Worm (Caenorhabditis elegans): ENCODE results near the gene sra-37.

The sra-37 gene

DNA sequence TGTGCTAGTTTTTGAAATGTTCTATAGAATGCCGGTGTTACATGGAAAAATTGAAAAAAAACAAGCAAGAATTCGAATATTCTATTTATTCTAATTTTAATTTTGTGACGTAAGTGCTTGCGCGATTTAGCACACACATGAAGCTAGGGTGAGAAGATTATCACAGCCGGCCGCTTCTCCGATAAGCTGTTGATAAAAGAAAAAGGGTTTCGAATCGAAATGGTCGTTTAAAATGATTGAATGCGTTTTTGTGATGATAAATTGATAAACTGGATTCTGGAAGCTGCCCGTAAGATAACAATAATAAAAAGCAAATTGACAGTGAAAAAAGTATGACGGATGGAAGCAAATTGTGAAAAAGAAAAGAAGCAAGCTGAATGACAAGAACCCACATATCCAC is 9.0 kb downstream of the sra-37 start (continued):
- no peak for TF ChIP-seq gei-8 (GFP tag; optimal IDR thresholded peaks at IDR 0.05)
- no peak for TF ChIP-seq nhr-41 (GFP tag; IDR thresholded peaks at IDR 0.05)
- TF ChIP-seq T26A8.4 (GFP tag; IDR thresholded peaks at IDR 0.05), result no peak
- no peak for TF ChIP-seq egl-43 (GFP tag; IDR thresholded peaks at IDR 0.05)
- no peak for TF ChIP-seq nhr-25 (tag; optimal IDR thresholded peaks at IDR 0.05; ENCODE audit: borderline replicate concordance, insufficient read depth)
- no peak for TF ChIP-seq nhr-76 (tag; optimal IDR thresholded peaks at IDR 0.05)
- no peak for TF ChIP-seq jun-1 (tag; optimal IDR thresholded peaks at IDR 0.05)
- TF ChIP-seq php-3 (GFP tag; IDR thresholded peaks at IDR 0.05), result peak; percentile 88
- TF ChIP-seq ctbp-1 (GFP tag; IDR thresholded peaks at IDR 0.05), result no peak
- peak; percentile 34; the same call in 1 of the 2 replicates for TF ChIP-seq dmd-6 (GFP tag; IDR thresholded peaks at IDR 0.05)
- TF ChIP-seq Y48G9A.11 (GFP tag; IDR thresholded peaks at IDR 0.05), result no peak
- TF ChIP-seq nhr-48 (tag; optimal IDR thresholded peaks at IDR 0.05), result no peak
- TF ChIP-seq mxl-3 (GFP tag; optimal IDR thresholded peaks at IDR 0.05), result no peak
- TF ChIP-seq lin-38 (GFP tag; IDR thresholded peaks at IDR 0.05), result no peak
- no peak for TF ChIP-seq ceh-32 (tag; optimal IDR thresholded peaks at IDR 0.05; ENCODE audit: poor library complexity)
- TF ChIP-seq nhr-6 (tag; optimal IDR thresholded peaks at IDR 0.05), result no peak

DNA sequence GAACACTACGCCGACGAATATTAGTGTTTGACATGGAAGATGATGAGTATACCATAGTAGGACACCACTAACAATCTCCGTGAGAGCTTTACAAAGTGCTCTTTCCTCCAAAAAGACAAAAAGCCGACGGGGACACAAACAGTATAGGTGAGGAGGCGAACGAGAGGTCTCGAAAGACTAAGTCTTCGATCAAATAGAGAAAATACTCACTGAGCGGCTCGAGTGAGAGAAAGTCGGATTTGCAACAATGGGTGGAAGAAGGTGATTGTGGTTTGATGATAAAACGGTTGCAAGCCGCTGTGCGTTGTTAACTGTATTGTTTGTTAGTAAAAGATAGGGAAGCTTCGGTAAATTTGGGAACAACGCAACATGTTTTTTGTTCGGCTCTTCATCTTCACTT is 10.5 kb downstream of the sra-37 start, which contains the start of gene hlb-1:
hlb-1 (minus strand) TSS at position 101 of the 400 bp plus-strand sequence.
- TF ChIP-seq sdz-12 (GFP tag; optimal IDR thresholded peaks at IDR 0.05) (no peak), unc-62 (GFP tag; optimal IDR thresholded peaks at IDR 0.05 in 1 of 2) (peak in 1 of 2 experiments; percentile 3), unc-62 (tag; optimal IDR thresholded peaks at IDR 0.05) (no peak), ztf-7 (tag; optimal IDR thresholded peaks at IDR 0.05) (no peak), ZK546.5 (tag; optimal IDR thresholded peaks at IDR 0.05) (no peak)

DNA sequence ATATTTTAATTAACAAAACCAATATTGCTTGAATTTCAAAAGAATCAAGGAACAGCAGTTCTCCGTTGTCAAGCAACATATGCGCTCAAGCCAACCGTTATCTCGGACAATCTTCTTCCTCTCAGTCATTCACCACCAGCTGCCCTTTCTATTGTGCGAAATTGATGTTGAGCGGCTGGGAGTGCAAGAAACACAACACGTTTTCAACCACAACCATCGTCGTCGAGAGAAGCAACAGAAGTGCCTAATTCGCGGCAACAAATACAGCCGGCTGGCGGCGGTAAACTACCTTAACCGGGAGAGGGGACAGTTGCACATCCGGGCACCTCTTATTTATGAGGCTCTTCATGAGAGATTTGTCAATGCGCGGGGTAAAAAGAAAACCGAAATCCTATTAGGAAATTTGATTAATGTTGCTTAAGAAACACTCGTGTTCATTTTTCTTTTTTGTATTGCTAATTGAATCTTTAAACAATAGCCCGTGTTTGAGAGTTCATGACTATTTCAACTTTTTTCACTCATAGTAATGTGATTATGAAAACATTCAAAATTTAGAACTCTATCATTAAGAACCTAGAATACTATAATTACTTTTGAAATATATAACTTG is 11.3 kb downstream of the sra-37 start:
- TF ChIP-seq lin-15B (tag; optimal IDR thresholded peaks at IDR 0.05) (no peak), aha-1 (tag) (peak; percentile 40)

DNA sequence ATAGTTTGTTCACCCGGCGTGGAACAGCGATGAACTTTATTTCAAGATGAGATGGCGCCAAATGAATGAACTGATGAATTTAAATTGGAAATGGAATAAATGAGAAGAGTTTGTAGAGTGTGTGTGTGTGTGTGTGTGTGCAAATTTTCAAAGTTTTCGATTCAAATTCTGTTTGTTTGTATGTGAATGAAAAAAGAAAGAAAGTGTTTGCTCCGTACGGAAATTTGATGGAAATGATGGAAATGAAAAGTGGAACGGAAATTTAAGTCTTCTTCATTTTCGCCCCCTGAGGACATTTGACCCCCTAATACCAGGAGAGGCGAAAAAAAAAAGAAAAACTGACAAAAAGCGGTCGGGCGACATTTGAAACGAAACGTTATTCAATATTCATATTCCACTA is 15.1 kb downstream of the sra-37 start:
- TF ChIP-seq aha-1 (tag) (peak; percentile 92), nhr-102 (tag; optimal IDR thresholded peaks at IDR 0.05) (no peak)

DNA sequence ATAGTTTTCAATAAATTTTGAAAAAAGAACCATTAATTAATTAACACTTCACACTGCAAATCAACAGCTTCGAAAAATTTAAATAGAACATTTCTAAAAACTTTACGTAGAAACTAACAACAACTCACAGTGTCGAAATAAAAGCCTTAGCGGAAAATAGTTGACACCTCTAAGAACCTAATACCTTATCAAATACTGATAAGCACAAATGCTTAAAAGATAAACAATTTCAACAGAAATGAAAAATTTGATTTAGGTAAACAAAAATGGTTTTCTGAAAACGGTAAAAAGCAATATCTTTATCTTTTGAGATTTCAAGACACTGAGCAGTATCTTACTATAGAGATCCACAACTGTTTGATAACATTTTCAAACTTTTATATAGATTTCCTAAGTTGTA is 16.3 kb downstream of the sra-37 start:
- TF ChIP-seq daf-16 (GFP tag; optimal IDR thresholded peaks at IDR 0.05) (no peak), daf-16 (tag; optimal IDR thresholded peaks at IDR 0.05) (peak; percentile 75), lin-13 (GFP tag; optimal IDR thresholded peaks at IDR 0.05) (no peak), unc-62 (GFP tag; optimal IDR thresholded peaks at IDR 0.05 in 1 of 2) (peak in 1 of 2 experiments; percentile 59), unc-62 (tag; optimal IDR thresholded peaks at IDR 0.05) (no peak), pqm-1 (tag; optimal IDR thresholded peaks at IDR 0.05) (peak; percentile 15), R02D3.7 (tag; optimal IDR thresholded peaks at IDR 0.05) (no peak), Y75B8A.6 (GFP tag; IDR thresholded peaks at IDR 0.05) (no peak)

DNA sequence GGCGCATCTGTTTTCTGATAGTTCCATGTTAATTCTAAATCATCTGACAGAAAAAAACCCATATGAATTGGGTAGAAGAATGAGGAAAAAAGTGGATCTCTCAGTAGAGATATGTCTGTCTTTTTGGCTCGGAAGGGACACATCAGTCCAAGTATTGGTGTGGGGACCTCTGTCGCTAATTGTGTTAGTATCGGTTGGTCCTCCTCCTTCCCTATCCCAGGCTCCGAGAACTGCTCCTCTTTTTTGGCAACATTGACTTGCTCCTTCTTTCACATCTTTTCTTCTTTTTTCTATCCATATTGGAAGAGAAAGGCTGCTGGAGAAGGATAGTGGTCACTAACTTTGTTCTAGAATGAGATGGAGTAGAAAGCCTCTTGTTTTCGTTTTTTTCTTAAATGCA is 17.2 kb downstream of the sra-37 start:
- peak in 1 of 2 experiments; percentile 47 for TF ChIP-seq unc-62 (GFP tag; optimal IDR thresholded peaks at IDR 0.05 in 1 of 2)
- no peak for TF ChIP-seq unc-62 (tag; optimal IDR thresholded peaks at IDR 0.05)
- TF ChIP-seq madf-9 (GFP tag; conservative IDR thresholded peaks at IDR 0.05), result no peak
- no peak for TF ChIP-seq dpl-1 (GFP tag; optimal IDR thresholded peaks at IDR 0.05)
- TF ChIP-seq ces-1 (GFP tag; optimal IDR thresholded peaks at IDR 0.05), result peak; percentile 43
